Fruit fly (Drosophila melanogaster) whole organism, embryonic: ENCODE measurements around the gene Srrm234.

Source experiments
- Ada2b ChIP-seq: fragments of 200-800 bp; sonication (Bioruptor generic); IDR thresholded peaks from 2 replicates; pipeline ENCODE4 v1.3.6; 2022; ENCODE audit warnings: missing biosample characterization, missing genetic modification characterization
- Bgb ChIP-seq: fragments of 200-800 bp; sonication (Bioruptor generic); IDR thresholded peaks from 2 replicates; pipeline ENCODE4 v1.3.6; 2022; ENCODE audit warnings: missing biosample characterization, missing genetic modification characterization; ENCODE audit not compliant: partially characterized antibody
- CG10209 ChIP-seq: fragments of 200-800 bp; sonication (Bioruptor generic); optimal IDR thresholded peaks from 3 replicates; lab custom pipeline; 2017; ENCODE audit warnings: missing biosample characterization, mild to moderate bottlenecking, missing genetic modification characterization, missing genetic modification reagents
- CG10431 ChIP-seq: fragments of 200-800 bp; sonication (Bioruptor generic); optimal IDR thresholded peaks from 3 replicates; lab custom pipeline; 2018; ENCODE audit warnings: missing biosample characterization, mild to moderate bottlenecking, missing genetic modification characterization
- CG10462 ChIP-seq: fragments of 200-800 bp; sonication (Bioruptor generic); optimal IDR thresholded peaks from 2 replicates; lab custom pipeline; 2016; ENCODE audit warnings: missing biosample characterization, missing genetic modification characterization
- CG10543 ChIP-seq: fragments of 200-800 bp; sonication (Bioruptor generic); optimal IDR thresholded peaks from 3 replicates; lab custom pipeline; 2017; ENCODE audit warnings: missing biosample characterization, mild to moderate bottlenecking, missing genetic modification characterization, moderate library complexity
- CG12155 ChIP-seq: fragments of 200-800 bp; sonication (Bioruptor generic); optimal IDR thresholded peaks from 3 replicates; lab custom pipeline; 2016; ENCODE audit warnings: missing biosample characterization, missing genetic modification characterization
- CG16779 ChIP-seq: fragments of 200-800 bp; sonication (Bioruptor generic); IDR thresholded peaks from 2 replicates; pipeline ENCODE4 v1.3.6; 2022; ENCODE audit warnings: missing biosample characterization, missing genetic modification characterization
- CG16813 ChIP-seq: fragments of 200-800 bp; sonication (Bioruptor generic); IDR thresholded peaks from 3 replicates; pipeline ENCODE4 v1.3.6; 2022; ENCODE audit warnings: missing biosample characterization, missing genetic modification characterization; ENCODE audit not compliant: partially characterized antibody
- CG17186 ChIP-seq: fragments of 200-800 bp; sonication (Bioruptor generic); optimal IDR thresholded peaks from 3 replicates; lab custom pipeline; 2017; ENCODE audit warnings: missing biosample characterization, missing genetic modification reagents, missing genetic modification characterization
- CG3065 ChIP-seq: fragments of 200-800 bp; sonication (Bioruptor generic); optimal IDR thresholded peaks from 2 replicates; lab custom pipeline; 2016; ENCODE audit warnings: missing biosample characterization, missing genetic modification characterization
- CG3163 ChIP-seq: fragments of 200-800 bp; sonication (Bioruptor generic); optimal IDR thresholded peaks from 3 replicates; lab custom pipeline; 2016; ENCODE audit warnings: missing biosample characterization, missing genetic modification characterization
- CG3281 ChIP-seq: fragments of 200-800 bp; sonication (Bioruptor generic); optimal IDR thresholded peaks from 3 replicates; lab custom pipeline; 2017; ENCODE audit warnings: missing biosample characterization, mild to moderate bottlenecking, missing genetic modification characterization
- CG33557 ChIP-seq: fragments of 200-800 bp; sonication (Bioruptor generic); optimal IDR thresholded peaks from 2 replicates; lab custom pipeline; 2019; ENCODE audit warnings: missing biosample characterization, mild to moderate bottlenecking, missing genetic modification characterization, moderate library complexity
- CG3726 ChIP-seq: fragments of 200-800 bp; sonication (Bioruptor generic); IDR thresholded peaks from 3 replicates; pipeline ENCODE4, ENCODE4 v1.3.6; 2022; ENCODE audit warnings: missing biosample characterization, missing genetic modification characterization
- CG6254 ChIP-seq: fragments of 200-800 bp; sonication (Bioruptor generic); optimal IDR thresholded peaks from 3 replicates; lab custom pipeline; 2017; ENCODE audit warnings: mild to moderate bottlenecking, missing biosample characterization, missing genetic modification reagents, missing genetic modification characterization
- CG6765 ChIP-seq: fragments of 200-800 bp; sonication (Bioruptor generic); optimal IDR thresholded peaks from 3 replicates; lab custom pipeline; 2017; ENCODE audit warnings: missing biosample characterization, mild to moderate bottlenecking, missing genetic modification characterization
- CG7987 ChIP-seq: fragments of 200-800 bp; sonication (Bioruptor generic); optimal IDR thresholded peaks from 2 replicates; lab custom pipeline; 2018; ENCODE audit warnings: missing biosample characterization, mild to moderate bottlenecking, missing genetic modification characterization, moderate library complexity
- CG8089 ChIP-seq: fragments of 200-800 bp; sonication (Bioruptor generic); optimal IDR thresholded peaks from 3 replicates; lab custom pipeline; 2016; ENCODE audit warnings: missing biosample characterization, missing genetic modification characterization
- CG8944 ChIP-seq: fragments of 200-800 bp; sonication (Bioruptor generic); optimal IDR thresholded peaks from 3 replicates; lab custom pipeline; 2016; ENCODE audit warnings: missing biosample characterization, missing genetic modification characterization
- CHES-1-like ChIP-seq: fragments of 200-800 bp; sonication (Bioruptor generic); optimal IDR thresholded peaks from 2 replicates; lab custom pipeline; 2016; ENCODE audit warnings: missing biosample characterization, missing genetic modification characterization
- Camta ChIP-seq: fragments of 200-800 bp; sonication (Bioruptor generic); optimal IDR thresholded peaks from 2 replicates; lab custom pipeline; 2016; ENCODE audit warnings: missing biosample characterization, missing genetic modification characterization
- Dip3 ChIP-seq: fragments of 200-800 bp; sonication (Bioruptor generic); optimal IDR thresholded peaks from 3 replicates; lab custom pipeline; 2016; ENCODE audit warnings: missing biosample characterization, missing genetic modification characterization
- Dp ChIP-seq: fragments of 200-800 bp; sonication (Bioruptor generic); optimal IDR thresholded peaks from 2 replicates; lab custom pipeline; 2018; ENCODE audit warnings: missing biosample characterization, mild to moderate bottlenecking, missing genetic modification characterization, moderate library complexity
- E2f2 ChIP-seq: fragments of 200-800 bp; sonication (Bioruptor generic); IDR thresholded peaks from 2 replicates; pipeline ENCODE4 v1.3.6; 2022; ENCODE audit warnings: missing biosample characterization, missing genetic modification characterization
- MESR4 ChIP-seq: fragments of 200-800 bp; sonication (Bioruptor generic); optimal IDR thresholded peaks from 2 replicates; lab custom pipeline; 2018; ENCODE audit warnings: missing biosample characterization, mild to moderate bottlenecking, missing genetic modification characterization, moderate library complexity
- Max ChIP-seq: fragments of 200-800 bp; sonication (Bioruptor generic); optimal IDR thresholded peaks from 2 replicates; lab custom pipeline; 2016; ENCODE audit warnings: missing biosample characterization, mild to moderate bottlenecking, missing genetic modification characterization
- Myb ChIP-seq: fragments of 200-800 bp; sonication (Bioruptor generic); optimal IDR thresholded peaks from 2 replicates; lab custom pipeline; 2016; ENCODE audit warnings: missing biosample characterization, missing genetic modification characterization
- Rx ChIP-seq: fragments of 200-800 bp; sonication (Bioruptor generic); IDR thresholded peaks from 2 replicates; pipeline ENCODE4 v1.3.6; 2022; ENCODE audit warnings: missing biosample characterization, missing genetic modification characterization
- Tbp ChIP-seq: fragments of >200 bp; optimal IDR thresholded peaks from 2 replicates; lab custom pipeline; 2018; ENCODE audit warnings: missing biosample characterization, missing genetic modification characterization
- YL-1 ChIP-seq: fragments of 200-800 bp; sonication (Bioruptor generic); optimal IDR thresholded peaks from 3 replicates; lab custom pipeline; 2017; ENCODE audit warnings: missing biosample characterization, mild to moderate bottlenecking, missing genetic modification characterization
- ab ChIP-seq: fragments of 200-800 bp; sonication (Bioruptor generic); optimal IDR thresholded peaks from 2 replicates; lab custom pipeline; 2016; ENCODE audit warnings: missing biosample characterization, missing genetic modification characterization
- amos ChIP-seq: fragments of 200-800 bp; sonication (Bioruptor generic); IDR thresholded peaks from 2 replicates; pipeline ENCODE4 v1.3.6; 2022; ENCODE audit warnings: missing biosample characterization, missing genetic modification characterization; ENCODE audit not compliant: partially characterized antibody
- ap ChIP-seq: fragments of 200-800 bp; sonication (Bioruptor generic); IDR thresholded peaks from 2 replicates; pipeline ENCODE4 v1.3.6; 2022; ENCODE audit warnings: missing biosample characterization, missing genetic modification characterization
- az2 ChIP-seq: fragments of 200-800 bp; sonication (Bioruptor generic); optimal IDR thresholded peaks from 3 replicates; lab custom pipeline; 2016; ENCODE audit warnings: missing biosample characterization, missing genetic modification characterization
- dimm ChIP-seq: fragments of 200-800 bp; sonication (Bioruptor generic); IDR thresholded peaks from 2 replicates; pipeline ENCODE4 v1.3.6; 2022; ENCODE audit warnings: missing biosample characterization, missing genetic modification characterization
- dmrt99B ChIP-seq: fragments of 200-800 bp; sonication (Bioruptor generic); optimal IDR thresholded peaks from 2 replicates; lab custom pipeline; 2018; ENCODE audit warnings: missing biosample characterization, mild to moderate bottlenecking, missing genetic modification characterization, moderate library complexity
- fd96Cb ChIP-seq: fragments of 200-800 bp; sonication (Bioruptor generic); optimal IDR thresholded peaks from 2 replicates; lab custom pipeline; 2018; ENCODE audit warnings: missing biosample characterization, mild to moderate bottlenecking, missing genetic modification characterization, moderate library complexity
- jigr1 ChIP-seq: fragments of 200-800 bp; sonication (Bioruptor generic); IDR thresholded peaks from 3 replicates; pipeline ENCODE4 v1.3.6; 2022; ENCODE audit warnings: missing biosample characterization, missing genetic modification characterization
- lbe ChIP-seq: fragments of 200-800 bp; sonication (Bioruptor generic); optimal IDR thresholded peaks from 2 replicates; lab custom pipeline; 2016; ENCODE audit warnings: missing biosample characterization, mild to moderate bottlenecking, missing genetic modification characterization
- lmd ChIP-seq: fragments of 200-800 bp; sonication (Bioruptor generic); IDR thresholded peaks from 2 replicates; pipeline ENCODE4 v1.3.6; 2022; ENCODE audit warnings: missing biosample characterization, missing genetic modification characterization
- lov ChIP-seq, 2 experiments: fragments of 200-800 bp in 1 of 2; fragments of >200 bp in 1 of 2; sonication (Bioruptor generic) in 1 of 2; IDR thresholded peaks in 1 of 2; optimal IDR thresholded peaks in 1 of 2; 2 replicates in 1 of 2; 3 replicates in 1 of 2; pipeline versions ENCODE4 v1.3.6 to Lab custom; 2017 to 2022; ENCODE audit warnings: missing biosample characterization in 1 of 2, missing genetic modification characterization in 1 of 2
- peb ChIP-seq: fragments of 200-800 bp; sonication (Bioruptor generic); IDR thresholded peaks from 2 replicates; pipeline ENCODE4 v1.3.6; 2022; ENCODE audit warnings: missing biosample characterization, missing genetic modification characterization
- pzg ChIP-seq: fragments of 200-800 bp; sonication (Bioruptor generic); optimal IDR thresholded peaks from 3 replicates; lab custom pipeline; 2018; ENCODE audit warnings: missing biosample characterization, mild to moderate bottlenecking, missing genetic modification characterization, moderate library complexity
- sim ChIP-seq: fragments of 200-800 bp; sonication (Bioruptor generic); IDR thresholded peaks from 2 replicates; pipeline ENCODE4 v1.3.6; 2022; ENCODE audit warnings: missing biosample characterization, missing genetic modification characterization
- unc-4 ChIP-seq: fragments of 200-800 bp; sonication (Bioruptor generic); IDR thresholded peaks from 2 replicates; pipeline ENCODE4 v1.3.6; 2022; ENCODE audit warnings: missing biosample characterization, missing genetic modification characterization; ENCODE audit not compliant: partially characterized antibody

Gene Srrm234

DNA sequence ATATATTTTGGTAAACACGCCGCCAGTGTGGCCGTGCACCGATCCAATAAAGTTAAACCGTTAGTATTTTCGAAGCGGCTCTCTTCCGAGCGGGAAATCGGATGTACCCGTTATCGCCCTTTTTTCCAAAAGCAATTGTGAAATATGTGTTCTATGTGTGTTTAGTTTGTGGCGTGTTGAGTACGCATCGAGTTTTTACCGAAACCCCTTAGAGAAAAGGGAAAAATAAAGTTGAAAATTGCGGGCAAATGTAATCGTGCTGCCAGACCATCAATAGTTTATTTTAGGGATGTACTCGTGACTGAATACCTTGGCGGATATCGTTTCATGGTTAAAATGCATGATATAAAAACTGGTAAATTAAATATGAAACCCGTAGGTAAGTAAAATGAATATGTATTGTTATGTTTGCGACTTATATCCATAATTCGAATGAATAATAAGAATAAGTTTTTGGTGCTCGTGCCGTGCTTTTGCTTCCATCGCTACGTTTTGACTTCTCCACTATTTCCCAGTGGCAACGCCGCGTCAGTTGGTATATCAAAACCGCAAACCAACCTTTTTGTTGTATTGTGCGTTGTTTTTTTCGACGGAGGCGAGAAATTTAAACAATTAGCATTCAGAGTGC lies 25.6 kb downstream of the Srrm234 start, which contains the start of the genes Mettl2 and Bgb (continued):
- TF ChIP-seq lmd = peak; percentile 89
- peak; percentile 80 for TF ChIP-seq CHES-1-like (GFP tag; lab: Kevin White, UChicago)
- peak; percentile 76; the same call in 2 of the 3 replicates for TF ChIP-seq CG3726 (GFP tag; lab: Robert Waterston, UW)
- peak; percentile 53 for TF ChIP-seq CG17186
- peak; percentile 73 for TF ChIP-seq CG8944
- TF ChIP-seq CG10209 (GFP tag; lab: Kevin White, UChicago) = peak; percentile 55
- TF ChIP-seq sim (GFP tag; lab: Robert Waterston, UW) = no peak
- TF ChIP-seq CG33557 (GFP tag; lab: Kevin White, UChicago) = peak; percentile 61
- TF ChIP-seq lov (optimal IDR thresholded peaks at IDR 0.05; lab: Kevin White, UChicago) = no peak
- TF ChIP-seq lov (GFP tag; IDR thresholded peaks at IDR 0.05; lab: Robert Waterston, UW) = 0 out of 3 replicates have a peak, but pooled peaks have one; percentile 29
- peak; percentile 80 for TF ChIP-seq Myb (GFP tag; lab: Kevin White, UChicago)
- TF ChIP-seq Tbp = no peak
- peak; percentile 62 for TF ChIP-seq CG8089 (GFP tag; lab: Kevin White, UChicago)
- peak; percentile 49 for TF ChIP-seq CG3163 (GFP tag; lab: Kevin White, UChicago)
- TF ChIP-seq CG3281 (GFP tag; lab: Kevin White, UChicago) = peak; percentile 63
- TF ChIP-seq YL-1 (GFP tag; lab: Kevin White, UChicago) = peak; percentile 58
- peak; percentile 72 for TF ChIP-seq unc-4 (GFP tag; lab: Robert Waterston, UW)
- peak; percentile 66 for TF ChIP-seq amos (GFP tag; lab: Robert Waterston, UW)
- peak; percentile 49 for TF ChIP-seq ab (GFP tag; lab: Kevin White, UChicago)
- TF ChIP-seq ap = no peak
- TF ChIP-seq dmrt99B (tag; lab: Kevin White, UChicago) = no peak
- peak; percentile 60 for TF ChIP-seq Max (GFP tag; lab: Kevin White, UChicago)
- TF ChIP-seq CG10543 (GFP tag; lab: Kevin White, UChicago) = peak; percentile 51
- peak; percentile 75 for TF ChIP-seq Camta (GFP tag; lab: Kevin White, UChicago)
- TF ChIP-seq fd96Cb (tag; lab: Kevin White, UChicago) = peak; percentile 78
- TF ChIP-seq Ada2b (GFP tag; lab: Robert Waterston, UW) = peak; percentile 71
- TF ChIP-seq az2 (GFP tag; lab: Kevin White, UChicago) = peak; percentile 72
- peak; percentile 71; the same call in 2 of the 3 replicates for TF ChIP-seq jigr1 (GFP tag; lab: Robert Waterston, UW)
- peak; percentile 88 for TF ChIP-seq Bgb (GFP tag; lab: Robert Waterston, UW)
- peak; percentile 69 for TF ChIP-seq Rx (GFP tag; lab: Robert Waterston, UW)
- TF ChIP-seq CG3065 (GFP tag; lab: Kevin White, UChicago) = peak; percentile 0
- no peak for TF ChIP-seq dimm
- peak; percentile 2 for TF ChIP-seq lbe (GFP tag; lab: Kevin White, UChicago)
- TF ChIP-seq MESR4 (GFP tag; lab: Kevin White, UChicago) = no peak
- peak; percentile 84 for TF ChIP-seq CG16813 (GFP tag; lab: Robert Waterston, UW)
- peak; percentile 34 for TF ChIP-seq CG6765 (GFP tag; lab: Kevin White, UChicago)
- peak; percentile 6 for TF ChIP-seq CG10462 (GFP tag; lab: Kevin White, UChicago)

DNA sequence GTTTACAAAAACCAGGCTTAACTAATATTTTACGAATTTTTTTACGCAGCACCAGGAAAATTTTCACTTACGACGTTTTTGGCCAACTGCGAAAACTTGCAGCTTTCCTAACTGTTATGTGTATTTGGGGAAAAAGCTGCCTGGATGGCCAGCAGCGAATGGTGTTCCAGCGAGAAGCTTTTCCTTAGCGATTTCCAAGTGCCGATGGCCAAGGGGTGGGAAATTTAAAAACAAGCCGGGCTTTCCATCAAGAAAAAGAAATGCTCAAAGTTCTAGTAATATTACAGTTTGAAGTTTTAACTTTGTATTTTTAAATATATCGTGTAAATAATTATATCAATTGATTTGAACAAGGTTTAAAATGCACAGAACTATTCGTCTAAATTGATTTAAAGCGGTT lies 27.2 kb downstream of the Srrm234 start, which contains the start of gene nSyb:
nSyb (minus strand) TSS at position 101 of the 400 bp plus-strand sequence.
- no peak for TF ChIP-seq jigr1 (GFP tag; lab: Robert Waterston, UW)
- TF ChIP-seq CG16779 (GFP tag; lab: Robert Waterston, UW) = no peak
- peak; percentile 1 for TF ChIP-seq pzg (GFP tag; lab: Kevin White, UChicago)
- TF ChIP-seq CG12155 (GFP tag; lab: Kevin White, UChicago) = peak; percentile 85
- no peak for TF ChIP-seq peb (GFP tag; lab: Robert Waterston, UW)
- TF ChIP-seq E2f2 = peak; percentile 44; the same call in 1 of the 2 replicates
- peak; percentile 48 for TF ChIP-seq Dp
- TF ChIP-seq CG10431 (GFP tag; lab: Kevin White, UChicago) = no peak
- TF ChIP-seq Dip3 (GFP tag; lab: Kevin White, UChicago) = no peak
- TF ChIP-seq CG6254 (GFP tag; lab: Kevin White, UChicago) = no peak
- TF ChIP-seq CG7987 (GFP tag; lab: Kevin White, UChicago) = no peak
